Worm (Caenorhabditis elegans) whole organism, young adult: ENCODE results near the gene dhhc-6.
A peak's percentile ranks its signal among the peaks of the same experiment; 100 is the strongest.

Experiments used
- B0261.1 ChIP-seq: sonication (generic microtip); optimal IDR thresholded peaks from 2 replicates; lab custom pipeline; 2016; ENCODE audit warnings: mild to moderate bottlenecking, missing genetic modification characterization, moderate library complexity, missing compliant biosample characterization
- B0336.3 ChIP-seq: fragments of 200-800 bp; sonication (Bioruptor generic); IDR thresholded peaks from 2 replicates; pipeline ENCODE4 v1.3.6; 2022; ENCODE audit warnings: missing genetic modification characterization, missing compliant biosample characterization
- C06A6.2 ChIP-seq: fragments of 200-800 bp; sonication (Bioruptor generic); conservative IDR thresholded peaks from 2 replicates; pipeline ENCODE4 v1.3.6; 2022; ENCODE audit warnings: missing genetic modification characterization, missing compliant biosample characterization
- F22D6.2 ChIP-seq: sonication (generic microtip); optimal IDR thresholded peaks from 2 replicates; lab custom pipeline; 2016; ENCODE audit warnings: mild to moderate bottlenecking, missing genetic modification characterization, missing compliant biosample characterization
- F49E8.2 ChIP-seq: sonication (generic microtip); optimal IDR thresholded peaks from 3 replicates; lab custom pipeline; 2017; ENCODE audit warnings: missing genetic modification characterization, mild to moderate bottlenecking, missing compliant biosample characterization, antibody characterized with exemption, moderate library complexity; ENCODE audit not compliant: insufficient read depth
- F52B5.7 ChIP-seq: sonication (generic microtip); optimal IDR thresholded peaks from 2 replicates; lab custom pipeline; 2016; ENCODE audit warnings: mild to moderate bottlenecking, missing genetic modification characterization, missing compliant biosample characterization
- T26A5.8 ChIP-seq: sonication (generic microtip); optimal IDR thresholded peaks from 2 replicates; lab custom pipeline; 2016; ENCODE audit warnings: missing genetic modification characterization, missing compliant biosample characterization
- Y53F4B.3 ChIP-seq: fragments of 200-800 bp; sonication (Bioruptor generic); IDR thresholded peaks from 2 replicates; pipeline ENCODE4 v1.3.6; 2022; ENCODE audit warnings: missing genetic modification reagents, missing genetic modification characterization, missing compliant biosample characterization
- Y53G8AR.9 ChIP-seq: fragments of 200-800 bp; sonication (Bioruptor generic); conservative IDR thresholded peaks from 2 replicates; pipeline ENCODE4 v1.3.6; 2022; ENCODE audit warnings: missing genetic modification reagents, missing genetic modification characterization, missing compliant biosample characterization
- Y79H2A.3 ChIP-seq: fragments of 200-800 bp; sonication (Bioruptor generic); conservative IDR thresholded peaks from 2 replicates; pipeline ENCODE4 v1.3.6; 2022; ENCODE audit warnings: missing genetic modification reagents, missing genetic modification characterization, missing compliant biosample characterization
- akir-1 ChIP-seq: fragments of 200-800 bp; sonication (Bioruptor generic); optimal IDR thresholded peaks from 2 replicates; lab custom pipeline; 2018; ENCODE audit warnings: mild to moderate bottlenecking, missing genetic modification characterization, moderate library complexity, missing compliant biosample characterization
- ama-1 ChIP-seq, 3 experiments: fragments of 150-350 bp in 1 of 3; sonication (generic microtip) in 2 of 3; optimal IDR thresholded peaks; 2 replicates each; lab custom pipeline; 2014 to 2018; ENCODE audit warnings: missing biosample characterization in 2 of 3, missing genetic modification characterization in 2 of 3, missing genetic modification reagents in 2 of 3
- attf-3 ChIP-seq: fragments of 200-800 bp; sonication (Bioruptor generic); conservative IDR thresholded peaks from 2 replicates; pipeline ENCODE4 v1.3.6; 2022; ENCODE audit warnings: missing genetic modification reagents, missing genetic modification characterization, missing compliant biosample characterization
- bed-2 ChIP-seq: fragments of 200-800 bp; sonication (Bioruptor generic); IDR thresholded peaks from 2 replicates; pipeline ENCODE4 v1.3.6; 2022; ENCODE audit warnings: missing genetic modification reagents, missing genetic modification characterization, missing compliant biosample characterization
- cebp-1 ChIP-seq, 2 experiments: fragments of 200-800 bp in 1 of 2; sonication (Bioruptor generic) in 1 of 2; sonication (generic microtip) in 1 of 2; IDR thresholded peaks in 1 of 2; optimal IDR thresholded peaks in 1 of 2; 2 replicates each; pipeline versions ENCODE4 v1.3.6 to Lab custom; 2017 to 2022; ENCODE audit warnings: missing compliant biosample characterization in 2 of 2, missing genetic modification characterization in 2 of 2, mild to moderate bottlenecking in 1 of 2, missing genetic modification reagents in 1 of 2, moderate library complexity in 1 of 2
- cebp-2 ChIP-seq: fragments of 200-800 bp; sonication (Bioruptor generic); IDR thresholded peaks from 2 replicates; pipeline ENCODE4 v1.3.6; 2022; ENCODE audit warnings: missing genetic modification characterization, missing compliant biosample characterization
- ceh-40 ChIP-seq: fragments of 200-800 bp; sonication (Bioruptor generic); IDR thresholded peaks from 2 replicates; pipeline ENCODE4 v1.3.6; 2022; ENCODE audit warnings: missing genetic modification characterization, missing compliant biosample characterization
- ceh-58 ChIP-seq: fragments of 200-800 bp; sonication (Bioruptor generic); IDR thresholded peaks from 2 replicates; pipeline ENCODE4 v1.3.6; 2022; ENCODE audit warnings: missing genetic modification characterization, missing compliant biosample characterization
- ceh-91 ChIP-seq: fragments of 200-800 bp; sonication (Bioruptor generic); IDR thresholded peaks from 2 replicates; pipeline ENCODE4 v1.3.6; 2022; ENCODE audit warnings: missing genetic modification reagents, missing genetic modification characterization, missing compliant biosample characterization
- die-1 ChIP-seq: sonication (generic microtip); optimal IDR thresholded peaks from 2 replicates; lab custom pipeline; 2016; ENCODE audit warnings: missing genotype, mild to moderate bottlenecking, missing genetic modification characterization, missing compliant biosample characterization
- dpff-1 ChIP-seq: sonication (generic microtip); optimal IDR thresholded peaks from 2 replicates; lab custom pipeline; 2017; ENCODE audit warnings: mild to moderate bottlenecking, missing genetic modification characterization, missing compliant biosample characterization
- egl-18 ChIP-seq: fragments of 200-800 bp; sonication (Bioruptor generic); IDR thresholded peaks from 2 replicates; pipeline ENCODE4 v1.3.6; 2022; ENCODE audit warnings: missing genetic modification reagents, missing genetic modification characterization, missing compliant biosample characterization
- ekl-4 ChIP-seq: fragments of 200-800 bp; sonication (Bioruptor generic); IDR thresholded peaks from 2 replicates; pipeline ENCODE4 v1.3.6; 2022; ENCODE audit warnings: missing genetic modification reagents, missing genetic modification characterization, missing compliant biosample characterization
- ets-4 ChIP-seq: fragments of 200-800 bp; sonication (Bioruptor generic); optimal IDR thresholded peaks from 2 replicates; lab custom pipeline; 2018; ENCODE audit warnings: mild to moderate bottlenecking, missing genetic modification characterization, missing compliant biosample characterization
- fkh-3 ChIP-seq: sonication (generic microtip); optimal IDR thresholded peaks from 2 replicates; lab custom pipeline; 2016; ENCODE audit warnings: mild to moderate bottlenecking, missing genetic modification characterization, missing compliant biosample characterization
- him-1 ChIP-seq: sonication (generic microtip); optimal IDR thresholded peaks from 2 replicates; lab custom pipeline; 2016; ENCODE audit warnings: missing genotype, missing genetic modification reagents, missing genetic modification characterization, missing compliant biosample characterization
- hlh-12 ChIP-seq: sonication (generic microtip); optimal IDR thresholded peaks from 2 replicates; lab custom pipeline; 2016; ENCODE audit warnings: missing genetic modification characterization, missing compliant biosample characterization
- hlh-26 ChIP-seq: fragments of 200-800 bp; sonication (Bioruptor generic); conservative IDR thresholded peaks from 2 replicates; pipeline ENCODE4 v1.3.6; 2022; ENCODE audit warnings: missing genetic modification reagents, missing genetic modification characterization, missing compliant biosample characterization
- hmg-1.2 ChIP-seq: fragments of 200-800 bp; sonication (Bioruptor generic); IDR thresholded peaks from 2 replicates; pipeline ENCODE4 v1.3.6; 2022; ENCODE audit warnings: missing genetic modification reagents, missing genetic modification characterization, missing compliant biosample characterization
- hmg-20 ChIP-seq: fragments of 200-800 bp; sonication (Bioruptor generic); IDR thresholded peaks from 2 replicates; pipeline ENCODE4 v1.3.6; 2022; ENCODE audit warnings: missing genetic modification reagents, missing genetic modification characterization, missing compliant biosample characterization
- lag-1 ChIP-seq: fragments of 200-800 bp; sonication (Bioruptor generic); IDR thresholded peaks from 2 replicates; pipeline ENCODE4 v1.3.6; 2022; ENCODE audit warnings: missing genetic modification reagents, missing genetic modification characterization, missing compliant biosample characterization
- let-526 ChIP-seq: fragments of 200-800 bp; sonication (Bioruptor generic); IDR thresholded peaks from 2 replicates; pipeline ENCODE4 v1.3.6; 2022; ENCODE audit warnings: missing genetic modification reagents, missing genetic modification characterization, missing compliant biosample characterization
- lin-40 ChIP-seq: sonication (generic microtip); optimal IDR thresholded peaks from 2 replicates; lab custom pipeline; 2016; ENCODE audit warnings: missing genetic modification characterization, mild to moderate bottlenecking, missing compliant biosample characterization, missing genotype, missing genetic modification reagents
- lin-54 ChIP-seq: fragments of 200-800 bp; sonication (Bioruptor generic); optimal IDR thresholded peaks from 2 replicates; lab custom pipeline; 2018; ENCODE audit warnings: mild to moderate bottlenecking, missing genetic modification characterization, missing compliant biosample characterization
- madf-3 ChIP-seq: fragments of 200-800 bp; sonication (Bioruptor generic); IDR thresholded peaks from 2 replicates; pipeline ENCODE4 v1.3.6; 2022; ENCODE audit warnings: missing genetic modification reagents, missing genetic modification characterization, missing compliant biosample characterization
- madf-8 ChIP-seq: fragments of 200-800 bp; sonication (Bioruptor generic); conservative IDR thresholded peaks from 2 replicates; pipeline ENCODE4 v1.3.6; 2022; ENCODE audit warnings: missing genetic modification reagents, missing genetic modification characterization, missing compliant biosample characterization
- mcd-1 ChIP-seq: fragments of 200-800 bp; sonication (Bioruptor generic); IDR thresholded peaks from 2 replicates; pipeline ENCODE4 v1.3.6; 2022; ENCODE audit warnings: missing genetic modification reagents, missing genetic modification characterization, missing compliant biosample characterization
- mel-28 ChIP-seq: sonication (generic microtip); optimal IDR thresholded peaks from 2 replicates; lab custom pipeline; 2016; ENCODE audit warnings: borderline replicate concordance, mild to moderate bottlenecking, missing genetic modification characterization, missing compliant biosample characterization
- nfya-2 ChIP-seq: fragments of 200-800 bp; sonication (Bioruptor generic); IDR thresholded peaks from 2 replicates; pipeline ENCODE4 v1.3.6; 2022; ENCODE audit warnings: missing genetic modification reagents, missing genetic modification characterization, missing compliant biosample characterization
- nhr-120 ChIP-seq: fragments of 200-800 bp; sonication (Bioruptor generic); IDR thresholded peaks from 2 replicates; pipeline ENCODE4 v1.3.6; 2022; ENCODE audit warnings: missing genetic modification characterization, missing compliant biosample characterization
- nhr-179 ChIP-seq: sonication (generic microtip); optimal IDR thresholded peaks from 2 replicates; lab custom pipeline; 2016; ENCODE audit warnings: mild to moderate bottlenecking, missing genetic modification characterization, missing compliant biosample characterization
- somi-1 ChIP-seq: fragments of 200-800 bp; sonication (Bioruptor generic); optimal IDR thresholded peaks from 2 replicates; lab custom pipeline; 2018; ENCODE audit warnings: mild to moderate bottlenecking, missing genetic modification characterization, missing compliant biosample characterization
- sptf-2 ChIP-seq: fragments of 200-800 bp; sonication (Bioruptor generic); optimal IDR thresholded peaks from 2 replicates; lab custom pipeline; 2018; ENCODE audit warnings: mild to moderate bottlenecking, missing genetic modification characterization, missing compliant biosample characterization
- tbp1 ChIP-seq: fragments of 200-800 bp; sonication (Bioruptor generic); optimal IDR thresholded peaks from 2 replicates; lab custom pipeline; 2018; ENCODE audit warnings: mild to moderate bottlenecking, missing genetic modification characterization, missing compliant biosample characterization
- unc-130 ChIP-seq: sonication (generic microtip); optimal IDR thresholded peaks from 2 replicates; lab custom pipeline; 2016; ENCODE audit warnings: missing genetic modification reagents, missing genetic modification characterization, missing compliant biosample characterization
- ztf-18 ChIP-seq: sonication (generic microtip); optimal IDR thresholded peaks from 2 replicates; lab custom pipeline; 2016; ENCODE audit warnings: missing genotype, mild to moderate bottlenecking, missing genetic modification characterization, missing compliant biosample characterization
- ztf-22 ChIP-seq: fragments of 200-800 bp; sonication (Bioruptor generic); optimal IDR thresholded peaks from 2 replicates; lab custom pipeline; 2018; ENCODE audit warnings: mild to moderate bottlenecking, missing genetic modification characterization, moderate library complexity, missing compliant biosample characterization

The dhhc-6 gene

ce11 chrIV:12124314-12125084 is at the start of gene dhhc-6:
Gene dhhc-6, plus strand, starts transcription at chrIV:12124952.
- TF ChIP-seq die-1 (tag; lab: Kevin White, UChicago) (no peak), Y53F4B.3 (GFP tag; lab: Robert Waterston, UW) (no peak), attf-3 (GFP tag; lab: Robert Waterston, UW) (no peak), fkh-3 (no peak), ceh-40 (GFP tag; lab: Robert Waterston, UW) (no peak), hmg-20 (GFP tag; lab: Robert Waterston, UW) (no peak), let-526 (GFP tag; lab: Robert Waterston, UW) (no peak), akir-1 (GFP tag; lab: Kevin White, UChicago) (no peak), B0261.1 (tag; lab: Kevin White, UChicago) (no peak), F22D6.2 (tag; lab: Kevin White, UChicago) (no peak), dpff-1 (tag; lab: Kevin White, UChicago) (no peak), hlh-26 (GFP tag; lab: Robert Waterston, UW) (no peak), C06A6.2 (GFP tag; lab: Robert Waterston, UW) (no peak), bed-2 (no peak), lag-1 (GFP tag; lab: Robert Waterston, UW) (no peak), madf-3 (GFP tag; lab: Robert Waterston, UW) (peak; percentile 84), cebp-1 (GFP tag; IDR thresholded peaks at IDR 0.05; lab: Robert Waterston, UW) (no peak), cebp-1 (tag; optimal IDR thresholded peaks at IDR 0.05; lab: Kevin White, UChicago) (peak; percentile 6), unc-130 (no peak), Y53G8AR.9 (0 out of 2 replicates have a peak, but pooled peaks have one; percentile 18), tbp1 (GFP tag; lab: Kevin White, UChicago) (no peak), mel-28 (tag; lab: Kevin White, UChicago) (no peak), cebp-2 (GFP tag; lab: Robert Waterston, UW) (no peak), mcd-1 (GFP tag; lab: Robert Waterston, UW) (no peak), ztf-22 (GFP tag; lab: Kevin White, UChicago) (no peak), sptf-2 (GFP tag; lab: Kevin White, UChicago) (no peak), nfya-2 (no peak), F52B5.7 (tag; lab: Kevin White, UChicago) (no peak), nhr-179 (no peak), B0336.3 (GFP tag; lab: Robert Waterston, UW) (no peak; the same call in 1 of the 2 replicates), him-1 (tag; lab: Kevin White, UChicago) (no peak), hmg-1.2 (GFP tag; lab: Robert Waterston, UW) (no peak; the same call in 1 of the 2 replicates), lin-40 (no peak), F49E8.2 (tag; lab: Kevin White, UChicago) (no peak), egl-18 (no peak), ets-4 (GFP tag; lab: Kevin White, UChicago) (no peak), ceh-91 (GFP tag; lab: Robert Waterston, UW) (no peak), ekl-4 (GFP tag; lab: Robert Waterston, UW) (0 out of 2 replicates have a peak, but pooled peaks have one; percentile 27), ztf-18 (no peak), T26A5.8 (tag; lab: Kevin White, UChicago) (no peak), lin-54 (no peak), nhr-120 (GFP tag; lab: Robert Waterston, UW) (no peak), Y79H2A.3 (GFP tag; lab: Robert Waterston, UW) (no peak), madf-8 (GFP tag; lab: Robert Waterston, UW) (no peak), ceh-58 (GFP tag; lab: Robert Waterston, UW) (no peak), hlh-12 (tag; lab: Kevin White, UChicago) (no peak), somi-1 (GFP tag; lab: Kevin White, UChicago) (no peak), ama-1 (optimal IDR thresholded peaks at IDR 0.05; lab: Kevin White, UChicago) (no peak), ama-1 (GFP tag; optimal IDR thresholded peaks at IDR 0.05; lab: Kevin White, UChicago) (peak in 1 of 2 experiments; percentile 40)
